Worm (Caenorhabditis elegans) whole organism, young adult: ENCODE measurements around the gene R03E9.2.

Experiments used
- B0035.1 ChIP-seq: sonication (generic microtip); optimal IDR thresholded peaks from 2 replicates; lab custom pipeline; 2016; ENCODE audit warnings: missing genetic modification characterization, mild to moderate bottlenecking, missing compliant biosample characterization, missing genotype, missing genetic modification reagents
- B0261.1 ChIP-seq: sonication (generic microtip); optimal IDR thresholded peaks from 2 replicates; lab custom pipeline; 2016; ENCODE audit warnings: mild to moderate bottlenecking, missing genetic modification characterization, moderate library complexity, missing compliant biosample characterization
- C06A6.2 ChIP-seq: fragments of 200-800 bp; sonication (Bioruptor generic); conservative IDR thresholded peaks from 2 replicates; pipeline ENCODE4 v1.3.6; 2022; ENCODE audit warnings: missing genetic modification characterization, missing compliant biosample characterization
- D2030.7 ChIP-seq: fragments of 200-800 bp; sonication (Bioruptor generic); IDR thresholded peaks from 2 replicates; pipeline ENCODE4 v1.3.6; 2022; ENCODE audit warnings: missing genetic modification reagents, missing genetic modification characterization, missing compliant biosample characterization
- F22D6.2 ChIP-seq: sonication (generic microtip); optimal IDR thresholded peaks from 2 replicates; lab custom pipeline; 2016; ENCODE audit warnings: mild to moderate bottlenecking, missing genetic modification characterization, missing compliant biosample characterization
- F23B12.7 ChIP-seq: sonication (generic microtip); optimal IDR thresholded peaks from 2 replicates; lab custom pipeline; 2017; ENCODE audit warnings: missing genetic modification characterization, mild to moderate bottlenecking, missing compliant biosample characterization, antibody characterized with exemption, moderate library complexity; ENCODE audit not compliant: insufficient read depth
- F39B2.1 ChIP-seq: fragments of 200-800 bp; sonication (Bioruptor generic); IDR thresholded peaks from 2 replicates; pipeline ENCODE4 v1.3.6; 2022; ENCODE audit warnings: missing genetic modification reagents, missing genetic modification characterization, missing compliant biosample characterization
- F52B5.7 ChIP-seq: sonication (generic microtip); optimal IDR thresholded peaks from 2 replicates; lab custom pipeline; 2016; ENCODE audit warnings: mild to moderate bottlenecking, missing genetic modification characterization, missing compliant biosample characterization
- F57A8.1 ChIP-seq: fragments of 200-800 bp; sonication (Bioruptor generic); optimal IDR thresholded peaks from 2 replicates; lab custom pipeline; 2018; ENCODE audit warnings: mild to moderate bottlenecking, missing genetic modification characterization, moderate library complexity, missing compliant biosample characterization
- T26A5.8 ChIP-seq: sonication (generic microtip); optimal IDR thresholded peaks from 2 replicates; lab custom pipeline; 2016; ENCODE audit warnings: missing genetic modification characterization, missing compliant biosample characterization
- Y56A3A.18 ChIP-seq: fragments of 200-800 bp; sonication (Bioruptor generic); IDR thresholded peaks from 2 replicates; pipeline ENCODE4 v1.3.6; 2022; ENCODE audit warnings: missing genetic modification reagents, missing genetic modification characterization, missing compliant biosample characterization
- Y67H2A.10 ChIP-seq: fragments of 200-800 bp; sonication (Bioruptor generic); conservative IDR thresholded peaks from 2 replicates; pipeline ENCODE4 v1.3.6; 2022; ENCODE audit warnings: missing genetic modification reagents, missing genetic modification characterization, missing compliant biosample characterization
- Y79H2A.3 ChIP-seq: fragments of 200-800 bp; sonication (Bioruptor generic); conservative IDR thresholded peaks from 2 replicates; pipeline ENCODE4 v1.3.6; 2022; ENCODE audit warnings: missing genetic modification reagents, missing genetic modification characterization, missing compliant biosample characterization
- Y95B8A.8 ChIP-seq: fragments of 200-800 bp; sonication (Bioruptor generic); IDR thresholded peaks from 2 replicates; pipeline ENCODE4 v1.3.6; 2022; ENCODE audit warnings: missing genetic modification reagents, missing genetic modification characterization, missing compliant biosample characterization
- ama-1 ChIP-seq, 3 experiments: fragments of 150-350 bp in 1 of 3; sonication (generic microtip) in 2 of 3; optimal IDR thresholded peaks; 2 replicates each; lab custom pipeline; 2014 to 2018; ENCODE audit warnings: missing biosample characterization in 2 of 3, missing genetic modification characterization in 2 of 3, missing genetic modification reagents in 2 of 3
- attf-3 ChIP-seq: fragments of 200-800 bp; sonication (Bioruptor generic); conservative IDR thresholded peaks from 2 replicates; pipeline ENCODE4 v1.3.6; 2022; ENCODE audit warnings: missing genetic modification reagents, missing genetic modification characterization, missing compliant biosample characterization
- attf-5 ChIP-seq: fragments of 200-800 bp; sonication (Bioruptor generic); optimal IDR thresholded peaks from 2 replicates; lab custom pipeline; 2018; ENCODE audit warnings: mild to moderate bottlenecking, missing genetic modification characterization, missing compliant biosample characterization
- attf-6 ChIP-seq: fragments of 200-800 bp; sonication (Bioruptor generic); IDR thresholded peaks from 2 replicates; pipeline ENCODE4 v1.3.6; 2022; ENCODE audit warnings: missing genetic modification reagents, missing genetic modification characterization, missing compliant biosample characterization
- bed-1 ChIP-seq: fragments of 200-800 bp; sonication (Bioruptor generic); IDR thresholded peaks from 2 replicates; pipeline ENCODE4 v1.3.6; 2022; ENCODE audit warnings: missing genetic modification reagents, missing genetic modification characterization, missing compliant biosample characterization
- ccch-3 ChIP-seq: fragments of 200-800 bp; sonication (Bioruptor generic); optimal IDR thresholded peaks from 2 replicates; lab custom pipeline; 2018; ENCODE audit warnings: mild to moderate bottlenecking, missing genetic modification characterization, missing compliant biosample characterization
- cebp-1 ChIP-seq, 2 experiments: fragments of 200-800 bp in 1 of 2; sonication (Bioruptor generic) in 1 of 2; sonication (generic microtip) in 1 of 2; IDR thresholded peaks in 1 of 2; optimal IDR thresholded peaks in 1 of 2; 2 replicates each; pipeline versions ENCODE4 v1.3.6 to Lab custom; 2017 to 2022; ENCODE audit warnings: missing compliant biosample characterization in 2 of 2, missing genetic modification characterization in 2 of 2, mild to moderate bottlenecking in 1 of 2, missing genetic modification reagents in 1 of 2, moderate library complexity in 1 of 2
- cebp-2 ChIP-seq: fragments of 200-800 bp; sonication (Bioruptor generic); IDR thresholded peaks from 2 replicates; pipeline ENCODE4 v1.3.6; 2022; ENCODE audit warnings: missing genetic modification characterization, missing compliant biosample characterization
- ceh-91 ChIP-seq: fragments of 200-800 bp; sonication (Bioruptor generic); IDR thresholded peaks from 2 replicates; pipeline ENCODE4 v1.3.6; 2022; ENCODE audit warnings: missing genetic modification reagents, missing genetic modification characterization, missing compliant biosample characterization
- dpff-1 ChIP-seq: sonication (generic microtip); optimal IDR thresholded peaks from 2 replicates; lab custom pipeline; 2017; ENCODE audit warnings: mild to moderate bottlenecking, missing genetic modification characterization, missing compliant biosample characterization
- efl-1 ChIP-seq: fragments of 150-350 bp; optimal IDR thresholded peaks from 2 replicates; lab custom pipeline; 2014; ENCODE audit warnings: missing biosample characterization, missing genetic modification reagents, missing genetic modification characterization
- ekl-4 ChIP-seq: fragments of 200-800 bp; sonication (Bioruptor generic); IDR thresholded peaks from 2 replicates; pipeline ENCODE4 v1.3.6; 2022; ENCODE audit warnings: missing genetic modification reagents, missing genetic modification characterization, missing compliant biosample characterization
- ets-4 ChIP-seq: fragments of 200-800 bp; sonication (Bioruptor generic); optimal IDR thresholded peaks from 2 replicates; lab custom pipeline; 2018; ENCODE audit warnings: mild to moderate bottlenecking, missing genetic modification characterization, missing compliant biosample characterization
- gei-17 ChIP-seq: fragments of 200-800 bp; sonication (Bioruptor generic); optimal IDR thresholded peaks from 2 replicates; lab custom pipeline; 2018; ENCODE audit warnings: mild to moderate bottlenecking, missing genetic modification characterization, missing compliant biosample characterization
- hlh-12 ChIP-seq: sonication (generic microtip); optimal IDR thresholded peaks from 2 replicates; lab custom pipeline; 2016; ENCODE audit warnings: missing genetic modification characterization, missing compliant biosample characterization
- hmg-1.2 ChIP-seq: fragments of 200-800 bp; sonication (Bioruptor generic); IDR thresholded peaks from 2 replicates; pipeline ENCODE4 v1.3.6; 2022; ENCODE audit warnings: missing genetic modification reagents, missing genetic modification characterization, missing compliant biosample characterization
- let-526 ChIP-seq: fragments of 200-800 bp; sonication (Bioruptor generic); IDR thresholded peaks from 2 replicates; pipeline ENCODE4 v1.3.6; 2022; ENCODE audit warnings: missing genetic modification reagents, missing genetic modification characterization, missing compliant biosample characterization
- lir-1 ChIP-seq: fragments of 200-800 bp; sonication (Bioruptor generic); conservative IDR thresholded peaks from 2 replicates; pipeline ENCODE4 v1.3.6; 2022; ENCODE audit warnings: missing genetic modification reagents, missing genetic modification characterization, missing compliant biosample characterization
- lsl-1 ChIP-seq: fragments of 200-800 bp; sonication (Bioruptor generic); optimal IDR thresholded peaks from 2 replicates; lab custom pipeline; 2018; ENCODE audit warnings: mild to moderate bottlenecking, missing genetic modification characterization, moderate library complexity, missing compliant biosample characterization
- mes-4 ChIP-seq: sonication (generic microtip); optimal IDR thresholded peaks from 2 replicates; lab custom pipeline; 2016; ENCODE audit warnings: missing genotype, missing genetic modification characterization, missing compliant biosample characterization
- nfya-1 ChIP-seq: sonication (generic microtip); optimal IDR thresholded peaks from 2 replicates; lab custom pipeline; 2017; ENCODE audit warnings: antibody characterized with exemption, missing compliant biosample characterization, missing genetic modification characterization, borderline replicate concordance; ENCODE audit not compliant: insufficient read depth
- nhr-120 ChIP-seq: fragments of 200-800 bp; sonication (Bioruptor generic); IDR thresholded peaks from 2 replicates; pipeline ENCODE4 v1.3.6; 2022; ENCODE audit warnings: missing genetic modification characterization, missing compliant biosample characterization
- nhr-80 ChIP-seq: sonication (generic microtip); optimal IDR thresholded peaks from 2 replicates; lab custom pipeline; 2016; ENCODE audit warnings: missing genetic modification characterization, missing compliant biosample characterization
- nhr-90 ChIP-seq: sonication (generic microtip); optimal IDR thresholded peaks from 2 replicates; lab custom pipeline; 2016; ENCODE audit warnings: missing genotype, mild to moderate bottlenecking, missing genetic modification characterization, missing compliant biosample characterization
- repo-1 ChIP-seq: sonication (generic microtip); optimal IDR thresholded peaks from 2 replicates; lab custom pipeline; 2017; ENCODE audit warnings: mild to moderate bottlenecking, missing genetic modification characterization, missing compliant biosample characterization
- sea-2 ChIP-seq: fragments of 200-800 bp; sonication (Bioruptor generic); IDR thresholded peaks from 2 replicates; pipeline ENCODE4 v1.3.6; 2022; ENCODE audit warnings: missing genetic modification characterization, missing compliant biosample characterization
- snpc-1.1 ChIP-seq: sonication (generic microtip); optimal IDR thresholded peaks from 2 replicates; lab custom pipeline; 2017; ENCODE audit warnings: missing genetic modification characterization, mild to moderate bottlenecking, missing compliant biosample characterization, antibody characterized with exemption, moderate library complexity, missing genotype, missing genetic modification reagents; ENCODE audit not compliant: insufficient read depth
- snpc-3.4 ChIP-seq: sonication (generic microtip); optimal IDR thresholded peaks from 2 replicates; lab custom pipeline; 2017; ENCODE audit warnings: missing genetic modification characterization, mild to moderate bottlenecking, missing compliant biosample characterization, antibody characterized with exemption, moderate library complexity, missing genotype, missing genetic modification reagents
- snpc-4 ChIP-seq, 5 experiments: fragments of 150-350 bp in 1 of 5; sonication (generic microtip) in 4 of 5; optimal IDR thresholded peaks; 2 replicates each; lab custom pipeline; 2014 to 2018; ENCODE audit warnings: missing genetic modification characterization in 5 of 5, missing biosample characterization in 3 of 5, antibody characterized with exemption in 2 of 5, mild to moderate bottlenecking in 2 of 5, missing compliant biosample characterization in 2 of 5, missing genotype in 2 of 5, moderate library complexity in 2 of 5, missing genetic modification reagents in 1 of 5
- sptf-2 ChIP-seq: fragments of 200-800 bp; sonication (Bioruptor generic); optimal IDR thresholded peaks from 2 replicates; lab custom pipeline; 2018; ENCODE audit warnings: mild to moderate bottlenecking, missing genetic modification characterization, missing compliant biosample characterization
- tbp1 ChIP-seq: fragments of 200-800 bp; sonication (Bioruptor generic); optimal IDR thresholded peaks from 2 replicates; lab custom pipeline; 2018; ENCODE audit warnings: mild to moderate bottlenecking, missing genetic modification characterization, missing compliant biosample characterization
- ztf-3 ChIP-seq: fragments of 200-800 bp; sonication (Bioruptor generic); optimal IDR thresholded peaks from 2 replicates; lab custom pipeline; 2018; ENCODE audit warnings: mild to moderate bottlenecking, missing genetic modification characterization, missing compliant biosample characterization

Gene R03E9.2

ce11 chrX:6737329-6738008, 4.4 kb upstream of the R03E9.2 start (continued):
- no peak for TF ChIP-seq Y56A3A.18 (GFP tag; lab: Robert Waterston, UW)
- TF ChIP-seq snpc-1.1 (tag; lab: Kevin White, UChicago) = no peak
- TF ChIP-seq B0035.1 (tag; lab: Kevin White, UChicago) = no peak
- TF ChIP-seq sptf-2 = no peak
- TF ChIP-seq mes-4 (tag; lab: Kevin White, UChicago) = no peak
- TF ChIP-seq attf-6 (GFP tag; lab: Robert Waterston, UW) = no peak
- peak; percentile 61 for TF ChIP-seq lir-1 (GFP tag; lab: Robert Waterston, UW)
- TF ChIP-seq F57A8.1 (GFP tag; lab: Kevin White, UChicago) = no peak
- TF ChIP-seq nhr-90 (tag; lab: Kevin White, UChicago) = peak; percentile 33
- TF ChIP-seq F52B5.7 = no peak
- TF ChIP-seq let-526 (GFP tag; lab: Robert Waterston, UW) = peak; percentile 90; the same call in 1 of the 2 replicates
- 0 out of 2 replicates have a peak, but pooled peaks have one; percentile 36 for TF ChIP-seq Y95B8A.8 (GFP tag; lab: Robert Waterston, UW)
- TF ChIP-seq efl-1 (GFP tag; lab: Kevin White, UChicago) = no peak
- no peak for TF ChIP-seq hlh-12 (tag; lab: Kevin White, UChicago)
- no peak for TF ChIP-seq Y67H2A.10 (GFP tag; lab: Robert Waterston, UW)
- TF ChIP-seq tbp1 (GFP tag; lab: Kevin White, UChicago) = peak; percentile 57
- TF ChIP-seq bed-1 (GFP tag; lab: Robert Waterston, UW) = no peak
- peak; percentile 74 for TF ChIP-seq repo-1
- peak; percentile 87 for TF ChIP-seq C06A6.2 (GFP tag; lab: Robert Waterston, UW)
- no peak for TF ChIP-seq sea-2
- TF ChIP-seq F22D6.2 = peak; percentile 89
- no peak for TF ChIP-seq F23B12.7 (tag; lab: Kevin White, UChicago)
- TF ChIP-seq dpff-1 (tag; lab: Kevin White, UChicago) = no peak
- TF ChIP-seq cebp-1 (GFP tag; IDR thresholded peaks at IDR 0.05; lab: Robert Waterston, UW) = no peak
- peak; percentile 85 for TF ChIP-seq cebp-1 (tag; optimal IDR thresholded peaks at IDR 0.05; lab: Kevin White, UChicago)
- peak; percentile 69 for TF ChIP-seq ekl-4 (GFP tag; lab: Robert Waterston, UW)
- TF ChIP-seq gei-17 (GFP tag; lab: Kevin White, UChicago) = peak; percentile 68
- peak; percentile 57 for TF ChIP-seq hmg-1.2
- no peak for TF ChIP-seq attf-3 (GFP tag; lab: Robert Waterston, UW)
- no peak for TF ChIP-seq nhr-120 (GFP tag; lab: Robert Waterston, UW)
- no peak for TF ChIP-seq ccch-3 (GFP tag; lab: Kevin White, UChicago)
- no peak for TF ChIP-seq B0261.1 (tag; lab: Kevin White, UChicago)
- TF ChIP-seq Y79H2A.3 (GFP tag; lab: Robert Waterston, UW) = 0 out of 2 replicates have a peak, but pooled peaks have one; percentile 38
- peak; percentile 77 for TF ChIP-seq nhr-80
- TF ChIP-seq attf-5 (GFP tag; lab: Kevin White, UChicago) = peak; percentile 71
- no peak for TF ChIP-seq cebp-2 (GFP tag; lab: Robert Waterston, UW)
- TF ChIP-seq ztf-3 (GFP tag; lab: Kevin White, UChicago) = peak; percentile 20
- no peak for TF ChIP-seq ceh-91 (GFP tag; lab: Robert Waterston, UW)
- no peak for TF ChIP-seq T26A5.8 (tag; lab: Kevin White, UChicago)
- TF ChIP-seq nfya-1 (tag; lab: Kevin White, UChicago) = no peak
- TF ChIP-seq ets-4 (GFP tag; lab: Kevin White, UChicago) = no peak
- no peak for TF ChIP-seq D2030.7 (GFP tag; lab: Robert Waterston, UW)
- no peak for TF ChIP-seq snpc-4 (GFP tag; optimal IDR thresholded peaks at IDR 0.05; lab: Kevin White, UChicago)
- TF ChIP-seq snpc-4 (tag; optimal IDR thresholded peaks at IDR 0.05; lab: Kevin White, UChicago) = peak in 3 of 4 experiments; percentile 37 to 47 (median 38)
- TF ChIP-seq F39B2.1 (GFP tag; lab: Robert Waterston, UW) = no peak
- no peak for TF ChIP-seq lsl-1 (GFP tag; lab: Kevin White, UChicago)
- TF ChIP-seq ama-1 (optimal IDR thresholded peaks at IDR 0.05; lab: Kevin White, UChicago) = peak; percentile 11
- TF ChIP-seq ama-1 (GFP tag; optimal IDR thresholded peaks at IDR 0.05; lab: Kevin White, UChicago) = no peak
- no peak for TF ChIP-seq snpc-3.4 (tag; lab: Kevin White, UChicago)
